Worm (Caenorhabditis elegans) whole organism, mixed stage, embryonic: ENCODE data around the gene sul-1.

Experiments
- elt-1 ChIP-seq: sonication (generic microtip); optimal IDR thresholded peaks from 2 replicates; lab custom pipeline; 2017; ENCODE audit warnings: missing genetic modification characterization, mild to moderate bottlenecking, missing compliant biosample characterization, antibody characterized with exemption, moderate library complexity, borderline replicate concordance; ENCODE audit not compliant: insufficient read depth
- nhr-28 ChIP-seq: fragments of 150-350 bp; optimal IDR thresholded peaks from 2 replicates; lab custom pipeline; 2014; ENCODE audit warnings: missing biosample characterization, missing genetic modification characterization
- nhr-76 ChIP-seq: sonication (generic microtip); optimal IDR thresholded peaks from 2 replicates; lab custom pipeline; 2017; ENCODE audit warnings: missing biosample characterization, missing genetic modification characterization
- snpc-4 ChIP-seq: fragments of 150-350 bp; optimal IDR thresholded peaks from 2 replicates; lab custom pipeline; 2014; ENCODE audit warnings: missing biosample characterization, missing genetic modification characterization
- sptf-1 ChIP-seq: sonication (generic microtip); optimal IDR thresholded peaks from 2 replicates; lab custom pipeline; 2017; ENCODE audit warnings: mild to moderate bottlenecking, missing genetic modification characterization, moderate library complexity, missing compliant biosample characterization
- unc-120 ChIP-seq: sonication (generic microtip); optimal IDR thresholded peaks from 2 replicates; lab custom pipeline; 2017; ENCODE audit warnings: missing genetic modification characterization, missing compliant biosample characterization; ENCODE audit not compliant: poor library complexity, severe bottlenecking

DNA sequence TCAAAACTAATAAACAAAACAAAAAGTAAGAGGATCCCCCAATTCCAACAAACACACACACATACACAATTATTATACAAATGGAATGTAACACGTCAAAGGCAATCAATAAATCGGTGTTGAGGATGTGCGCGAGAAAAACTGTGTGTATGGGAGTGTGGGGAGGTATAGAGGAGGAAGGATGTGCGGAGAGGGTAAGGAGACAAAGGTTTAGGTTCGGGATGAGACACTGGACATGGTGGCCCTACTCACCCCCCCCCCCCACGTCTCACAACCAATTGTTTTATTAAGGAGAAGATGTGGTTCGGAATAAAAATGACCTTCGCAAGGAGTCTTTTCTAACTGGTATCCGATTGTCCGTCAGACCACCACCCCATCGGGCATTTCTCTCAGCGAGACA is 47.6 kb downstream of the sul-1 start:
- TF ChIP-seq elt-1 (peak; percentile 10), nhr-76 (tag; lab: Kevin White, UChicago) (no peak), nhr-28 (no peak), snpc-4 (tag; lab: Kevin White, UChicago) (no peak), sptf-1 (tag; lab: Kevin White, UChicago) (peak; percentile 40), unc-120 (tag; lab: Kevin White, UChicago) (no peak)
